Fruit fly (Drosophila melanogaster): ENCODE data around the gene Tep3.

dm6 chr2L:7726268-7726997, 23.8 kb downstream of the Tep3 start, which contains the start of gene CG13795:
- TF ChIP-seq CG17912 (GFP tag; optimal IDR thresholded peaks at IDR 0.05) (no peak), CG1602 (GFP tag; optimal IDR thresholded peaks at IDR 0.05) (no peak), Hr78 (GFP tag; optimal IDR thresholded peaks at IDR 0.05) (no peak), Camta (GFP tag; optimal IDR thresholded peaks at IDR 0.05) (no peak), CG31441 (GFP tag; IDR thresholded peaks at IDR 0.05) (no peak), ewg (GFP tag; optimal IDR thresholded peaks at IDR 0.05) (no peak)

Data from whole organism, embryonic.